Worm (Caenorhabditis elegans): ENCODE measurements around the gene R13D11.1.

ce11 chrV:794092-794491 is 23.2 kb upstream of the R13D11.1 start:
- TF ChIP-seq nhr-10 (tag; optimal IDR thresholded peaks at IDR 0.05) (no peak), ceh-82 (tag; optimal IDR thresholded peaks at IDR 0.05) (no peak), skn-1 (tag; optimal IDR thresholded peaks at IDR 0.05) (no peak), nhr-237 (tag; optimal IDR thresholded peaks at IDR 0.05) (no peak), egl-27 (tag; optimal IDR thresholded peaks at IDR 0.05) (no peak)

Measured in whole organism, L2 larva.